Worm (Caenorhabditis elegans) whole organism, late embryonic: Measurements from ENCODE around the gene T27E7.4.
A peak's percentile ranks its signal among the peaks of the same experiment; 100 is the strongest.

Source experiments
- C08G9.2 ChIP-seq: sonication (generic microtip); optimal IDR thresholded peaks from 2 replicates; lab custom pipeline; 2016; ENCODE audit warnings: mild to moderate bottlenecking, missing genetic modification characterization, moderate library complexity, missing compliant biosample characterization
- C38D4.7 ChIP-seq: fragments of 200-800 bp; sonication (Bioruptor generic); optimal IDR thresholded peaks from 2 replicates; lab custom pipeline; 2018; ENCODE audit warnings: mild to moderate bottlenecking, missing genetic modification characterization, moderate library complexity, missing compliant biosample characterization
- F13H6.1 ChIP-seq: sonication (generic microtip); optimal IDR thresholded peaks from 2 replicates; lab custom pipeline; 2016; ENCODE audit warnings: missing genetic modification characterization, missing compliant biosample characterization
- Y22D7AL.16 ChIP-seq: sonication (generic microtip); optimal IDR thresholded peaks from 2 replicates; lab custom pipeline; 2016; ENCODE audit warnings: missing genetic modification characterization, missing compliant biosample characterization
- ceh-14 ChIP-seq: sonication (generic microtip); optimal IDR thresholded peaks from 2 replicates; lab custom pipeline; 2016; ENCODE audit warnings: missing genotype, missing genetic modification characterization, missing compliant biosample characterization
- ceh-19 ChIP-seq: fragments of 200-800 bp; sonication (Bioruptor generic); optimal IDR thresholded peaks from 2 replicates; lab custom pipeline; 2018; ENCODE audit warnings: mild to moderate bottlenecking, missing genetic modification characterization, missing compliant biosample characterization
- ceh-2 ChIP-seq: sonication (generic microtip); optimal IDR thresholded peaks from 2 replicates; lab custom pipeline; 2016; ENCODE audit warnings: missing genotype, missing genetic modification characterization, missing compliant biosample characterization
- ceh-22 ChIP-seq: sonication (generic microtip); optimal IDR thresholded peaks from 2 replicates; lab custom pipeline; 2017; ENCODE audit warnings: missing biosample characterization, missing genetic modification characterization
- ceh-24 ChIP-seq: sonication (generic microtip); optimal IDR thresholded peaks from 2 replicates; lab custom pipeline; 2016; ENCODE audit warnings: mild to moderate bottlenecking, missing genetic modification characterization, missing compliant biosample characterization
- ceh-31 ChIP-seq: sonication (generic microtip); optimal IDR thresholded peaks from 2 replicates; lab custom pipeline; 2016; ENCODE audit warnings: missing genetic modification characterization, missing compliant biosample characterization
- ceh-9 ChIP-seq: sonication (generic microtip); optimal IDR thresholded peaks from 2 replicates; lab custom pipeline; 2016; ENCODE audit warnings: mild to moderate bottlenecking, missing genetic modification characterization, inconsistent platforms, missing compliant biosample characterization
- dmd-4 ChIP-seq: sonication (generic microtip); optimal IDR thresholded peaks from 2 replicates; lab custom pipeline; 2016; ENCODE audit warnings: borderline replicate concordance, missing genetic modification characterization, missing compliant biosample characterization
- elt-2 ChIP-seq: sonication (generic microtip); optimal IDR thresholded peaks from 2 replicates; lab custom pipeline; 2016; ENCODE audit warnings: missing genetic modification reagents, missing genetic modification characterization, missing compliant biosample characterization
- fkh-6 ChIP-seq: sonication (generic microtip); optimal IDR thresholded peaks from 2 replicates; lab custom pipeline; 2016; ENCODE audit warnings: missing genetic modification characterization, missing compliant biosample characterization
- hlh-13 ChIP-seq: fragments of 200-800 bp; sonication (Bioruptor generic); optimal IDR thresholded peaks from 2 replicates; lab custom pipeline; 2018; ENCODE audit warnings: mild to moderate bottlenecking, missing genetic modification characterization, missing compliant biosample characterization
- hlh-15 ChIP-seq: sonication (generic microtip); optimal IDR thresholded peaks from 2 replicates; lab custom pipeline; 2016; ENCODE audit warnings: missing genetic modification characterization, missing compliant biosample characterization
- hlh-8 ChIP-seq: sonication (generic microtip); optimal IDR thresholded peaks from 2 replicates; lab custom pipeline; 2016; ENCODE audit warnings: missing genotype, missing genetic modification characterization, missing compliant biosample characterization
- lim-6 ChIP-seq: sonication (generic microtip); optimal IDR thresholded peaks from 2 replicates; lab custom pipeline; 2016; ENCODE audit warnings: missing genetic modification characterization, missing compliant biosample characterization
- madf-2 ChIP-seq: sonication (generic microtip); optimal IDR thresholded peaks from 2 replicates; lab custom pipeline; 2017; ENCODE audit warnings: missing genetic modification characterization, missing compliant biosample characterization
- mec-3 ChIP-seq: sonication (generic microtip); optimal IDR thresholded peaks from 2 replicates; lab custom pipeline; 2016; ENCODE audit warnings: borderline replicate concordance, missing genetic modification characterization, missing compliant biosample characterization
- nhr-232 ChIP-seq: sonication (generic microtip); optimal IDR thresholded peaks from 2 replicates; lab custom pipeline; 2016; ENCODE audit warnings: missing genetic modification characterization, missing compliant biosample characterization
- ref-2 ChIP-seq: sonication (generic microtip); optimal IDR thresholded peaks from 2 replicates; lab custom pipeline; 2016; ENCODE audit warnings: missing genetic modification characterization, missing compliant biosample characterization
- sdc-2 ChIP-seq: sonication (generic microtip); optimal IDR thresholded peaks from 2 replicates; lab custom pipeline; 2016; ENCODE audit warnings: missing genotype, missing genetic modification characterization, missing compliant biosample characterization
- sox-2 ChIP-seq: fragments of 200-800 bp; sonication (Bioruptor generic); IDR thresholded peaks from 2 replicates; pipeline ENCODE4 v1.3.6; 2022; ENCODE audit warnings: missing genetic modification reagents, missing genetic modification characterization, missing compliant biosample characterization
- sox-4 ChIP-seq: sonication (generic microtip); optimal IDR thresholded peaks from 2 replicates; lab custom pipeline; 2017; ENCODE audit warnings: mild to moderate bottlenecking, missing genetic modification characterization, inconsistent platforms, missing compliant biosample characterization
- syd-9 ChIP-seq: sonication (generic microtip); optimal IDR thresholded peaks from 2 replicates; lab custom pipeline; 2016; ENCODE audit warnings: mild to moderate bottlenecking, missing genetic modification characterization, moderate library complexity, missing compliant biosample characterization
- tbx-2 ChIP-seq: sonication (generic microtip); optimal IDR thresholded peaks from 2 replicates; lab custom pipeline; 2016; ENCODE audit warnings: missing genetic modification characterization, missing compliant biosample characterization
- tbx-7 ChIP-seq: sonication (generic microtip); optimal IDR thresholded peaks from 2 replicates; lab custom pipeline; 2016; ENCODE audit warnings: missing genotype, missing genetic modification characterization, missing compliant biosample characterization
- ttx-3 ChIP-seq: sonication (generic microtip); optimal IDR thresholded peaks from 2 replicates; lab custom pipeline; 2016; ENCODE audit warnings: missing genetic modification reagents, missing genetic modification characterization, missing compliant biosample characterization
- unc-3 ChIP-seq, 2 experiments: fragments of 200-800 bp in 1 of 2; sonication (Bioruptor generic) in 1 of 2; sonication (generic microtip) in 1 of 2; conservative IDR thresholded peaks in 1 of 2; optimal IDR thresholded peaks in 1 of 2; 2 replicates each; pipeline versions ENCODE4 v1.3.6 to Lab custom; 2016 to 2022; ENCODE audit warnings: missing compliant biosample characterization in 2 of 2, missing genetic modification characterization in 2 of 2, missing genetic modification reagents in 1 of 2
- unc-55 ChIP-seq: sonication (generic microtip); optimal IDR thresholded peaks from 2 replicates; lab custom pipeline; 2017; ENCODE audit warnings: missing biosample characterization, missing genetic modification reagents, missing genetic modification characterization
- zip-5 ChIP-seq: sonication (generic microtip); optimal IDR thresholded peaks from 2 replicates; lab custom pipeline; 2016; ENCODE audit warnings: missing genetic modification characterization, missing compliant biosample characterization
- ztf-16 ChIP-seq: sonication (generic microtip); optimal IDR thresholded peaks from 2 replicates; lab custom pipeline; 2017; ENCODE audit warnings: missing genetic modification characterization, missing compliant biosample characterization

The T27E7.4 gene

ce11 chrIV:14571626-14572025 is 36.8 kb upstream of the T27E7.4 start:
- TF ChIP-seq ceh-22 (tag; lab: Kevin White, UChicago) (no peak), lim-6 (tag; lab: Kevin White, UChicago) (no peak), ceh-9 (tag; lab: Kevin White, UChicago) (no peak), zip-5 (no peak), ref-2 (no peak), madf-2 (no peak), fkh-6 (tag; lab: Kevin White, UChicago) (no peak), sdc-2 (tag; lab: Kevin White, UChicago) (no peak)

ce11 chrIV:14565062-14565461 is 30.2 kb upstream of the T27E7.4 start, which contains the start of gene Y57G11B.2:
TSS of gene Y57G11B.2 (plus strand) at chrIV:14565362.
- TF ChIP-seq syd-9 (no peak), tbx-2 (tag; lab: Kevin White, UChicago) (no peak), lim-6 (tag; lab: Kevin White, UChicago) (no peak), madf-2 (no peak), sox-2 (GFP tag; lab: Robert Waterston, UW) (no peak), mec-3 (tag; lab: Kevin White, UChicago) (no peak), ttx-3 (no peak)

ce11 chrIV:14562649-14563268 is 27.9 kb upstream of the T27E7.4 start:
- TF ChIP-seq elt-2 (tag; lab: Kevin White, UChicago), result peak; percentile 19
- no peak for TF ChIP-seq hlh-15
- TF ChIP-seq, all 69 proteins: peak for 1

ce11 chrIV:14561677-14562076 is 26.8 kb upstream of the T27E7.4 start:
- no peak for TF ChIP-seq lim-6 (tag; lab: Kevin White, UChicago)
- no peak for TF ChIP-seq unc-55 (GFP tag; lab: Kevin White, UChicago)
- TF ChIP-seq C08G9.2, result no peak
- no peak for TF ChIP-seq F13H6.1 (tag; lab: Kevin White, UChicago)
- no peak for TF ChIP-seq ttx-3
- TF ChIP-seq ceh-19 (GFP tag; lab: Kevin White, UChicago), result no peak
- TF ChIP-seq elt-2 (tag; lab: Kevin White, UChicago), result no peak
- no peak for TF ChIP-seq ceh-31 (tag; lab: Kevin White, UChicago)
- no peak for TF ChIP-seq hlh-8
- no peak for TF ChIP-seq ztf-16 (tag; lab: Kevin White, UChicago)
- no peak for TF ChIP-seq Y22D7AL.16
- TF ChIP-seq tbx-7 (tag; lab: Kevin White, UChicago), result no peak

ce11 chrIV:14559267-14559666 is 24.4 kb upstream of the T27E7.4 start:
- TF ChIP-seq elt-2 (tag; lab: Kevin White, UChicago) (peak; percentile 1), ceh-14 (tag; lab: Kevin White, UChicago) (no peak)

- TF ChIP-seq sdc-2 (tag; lab: Kevin White, UChicago), result no peak
- no peak for TF ChIP-seq ztf-16 (tag; lab: Kevin White, UChicago)
- TF ChIP-seq nhr-232 (tag; lab: Kevin White, UChicago), result no peak
- no peak for TF ChIP-seq C38D4.7 (GFP tag; lab: Kevin White, UChicago)
- TF ChIP-seq elt-2 (tag; lab: Kevin White, UChicago), result no peak
- no peak for TF ChIP-seq unc-55 (GFP tag; lab: Kevin White, UChicago)
- no peak for TF ChIP-seq F13H6.1 (tag; lab: Kevin White, UChicago)
- no peak for TF ChIP-seq ceh-24
- TF ChIP-seq sox-2 (GFP tag; lab: Robert Waterston, UW), result no peak
- TF ChIP-seq madf-2, result no peak
- TF ChIP-seq ceh-14 (tag; lab: Kevin White, UChicago), result no peak
- TF ChIP-seq sox-4, result no peak
- TF ChIP-seq unc-3 (GFP tag; conservative IDR thresholded peaks at IDR 0.05; lab: Robert Waterston, UW), result no peak
- no peak for TF ChIP-seq unc-3 (tag; optimal IDR thresholded peaks at IDR 0.05; lab: Kevin White, UChicago)
- no peak for TF ChIP-seq ceh-2
- no peak for TF ChIP-seq dmd-4 (tag; lab: Kevin White, UChicago)
- no peak for TF ChIP-seq hlh-13
These were observed 22.8 kb upstream of the T27E7.4 start for ce11 chrIV:14557642-14558041.
